Fruit fly (Drosophila melanogaster): Measurements from ENCODE around the gene Tmtc1.

Tmtc1 gene

DNA sequence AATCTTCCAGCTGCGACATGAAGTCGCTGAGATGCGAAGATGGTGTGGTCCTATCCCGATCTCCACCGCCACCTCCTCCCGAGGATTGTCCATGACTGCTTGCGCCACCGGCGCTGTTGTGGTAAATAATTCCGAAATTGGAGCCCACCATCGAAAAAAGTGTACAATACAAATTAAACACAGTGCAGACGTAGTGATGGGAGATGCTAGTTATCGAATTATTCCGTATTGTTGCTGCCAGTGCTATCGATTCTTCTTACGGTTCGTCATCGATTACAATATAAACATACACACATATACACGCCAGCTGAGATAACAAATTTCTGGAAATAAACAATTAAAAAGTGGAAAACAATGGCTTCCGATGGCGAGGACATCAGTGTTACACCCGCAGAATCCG, 90.1 kb downstream of the Tmtc1 start, which contains the start of the genes Taf10b and Taf10 (continued):
- TF ChIP-seq CG4328 (GFP tag; optimal IDR thresholded peaks at IDR 0.05) (no peak), Sry-δ (GFP tag; optimal IDR thresholded peaks at IDR 0.05) (peak; percentile 93), ssp (GFP tag; IDR thresholded peaks at IDR 0.05) (no peak), GATAe (GFP tag; conservative IDR thresholded peaks at IDR 0.05) (no peak; the same call in 1 of the 2 replicates), MBD-R2 (GFP tag; IDR thresholded peaks at IDR 0.05) (peak; percentile 91), Mrtf (GFP tag; IDR thresholded peaks at IDR 0.05) (no peak), tgo (GFP tag; IDR thresholded peaks at IDR 0.05) (no peak), CG3163 (GFP tag; optimal IDR thresholded peaks at IDR 0.05) (no peak), jigr1 (GFP tag; IDR thresholded peaks at IDR 0.05) (no peak), CG8765 (GFP tag; IDR thresholded peaks at IDR 0.05) (no peak), fu2 (GFP tag; optimal IDR thresholded peaks at IDR 0.05) (no peak), wdn (GFP tag; IDR thresholded peaks at IDR 0.05) (no peak), CG9932 (GFP tag; IDR thresholded peaks at IDR 0.05) (peak; percentile 41; the same call in 1 of the 2 replicates), ato (GFP tag; IDR thresholded peaks at IDR 0.05; ENCODE audit: partially characterized antibody) (peak; percentile 80), Fer3 (tag; optimal IDR thresholded peaks at IDR 0.05) (no peak), CG6813 (GFP tag; optimal IDR thresholded peaks at IDR 0.05) (no peak), caup (GFP tag; optimal IDR thresholded peaks at IDR 0.05; ENCODE audit: severe bottlenecking) (no peak), Abd-B (GFP tag; optimal IDR thresholded peaks at IDR 0.05) (no peak), CG1024 (GFP tag; IDR thresholded peaks at IDR 0.05) (no peak), Sox100B (GFP tag; optimal IDR thresholded peaks at IDR 0.05) (no peak), CG8388 (GFP tag; optimal IDR thresholded peaks at IDR 0.05) (peak; percentile 56), Bgb (GFP tag; IDR thresholded peaks at IDR 0.05; ENCODE audit: partially characterized antibody) (peak; percentile 82), H2.0 (GFP tag; IDR thresholded peaks at IDR 0.05) (no peak), gce (GFP tag; IDR thresholded peaks at IDR 0.05) (no peak), CG11723 (GFP tag; optimal IDR thresholded peaks at IDR 0.05) (no peak), Oli (tag; optimal IDR thresholded peaks at IDR 0.05) (no peak), amos (GFP tag; IDR thresholded peaks at IDR 0.05; ENCODE audit: partially characterized antibody) (peak; percentile 81), CG14441 (GFP tag; IDR thresholded peaks at IDR 0.05) (no peak), Spps (tag; optimal IDR thresholded peaks at IDR 0.05) (no peak), Usf (GFP tag; optimal IDR thresholded peaks at IDR 0.05) (no peak), Scr (GFP tag; IDR thresholded peaks at IDR 0.05; ENCODE audit: partially characterized antibody) (peak; percentile 81), CG9215 (GFP tag; IDR thresholded peaks at IDR 0.05) (no peak), disco-r (GFP tag; optimal IDR thresholded peaks at IDR 0.05) (no peak), Hey (tag; optimal IDR thresholded peaks at IDR 0.05) (no peak), Deaf1 (tag; optimal IDR thresholded peaks at IDR 0.05) (no peak), CG3726 (GFP tag; IDR thresholded peaks at IDR 0.05) (no peak), BtbVII (GFP tag; optimal IDR thresholded peaks at IDR 0.05) (peak; percentile 1), row (GFP tag; IDR thresholded peaks at IDR 0.05) (peak; percentile 51; the same call in 2 of the 3 replicates), Doc2 (GFP tag; IDR thresholded peaks at IDR 0.05) (no peak), CG12769 (tag; optimal IDR thresholded peaks at IDR 0.05) (no peak), br (optimal IDR thresholded peaks at IDR 0.05) (no peak), cad (GFP tag; optimal IDR thresholded peaks at IDR 0.05) (no peak), cg (GFP tag; optimal IDR thresholded peaks at IDR 0.05) (peak; percentile 73), Nf-YA (GFP tag; IDR thresholded peaks at IDR 0.05) (no peak), CG13624 (GFP tag; optimal IDR thresholded peaks at IDR 0.05) (peak; percentile 21), Nf-YC (tag; optimal IDR thresholded peaks at IDR 0.05) (peak; percentile 36), Ssrp (tag; optimal IDR thresholded peaks at IDR 0.05) (no peak), CG2129 (GFP tag; IDR thresholded peaks at IDR 0.05; ENCODE audit: partially characterized antibody) (peak; percentile 50), CrebB (tag; optimal IDR thresholded peaks at IDR 0.05) (peak; percentile 37), HLH4C (GFP tag; IDR thresholded peaks at IDR 0.05; ENCODE audit: partially characterized antibody) (peak; percentile 93), CG15073 (GFP tag; optimal IDR thresholded peaks at IDR 0.05) (no peak), CG16863 (GFP tag; optimal IDR thresholded peaks at IDR 0.05) (no peak)
